Fruit fly (Drosophila melanogaster) whole organism, embryonic: ENCODE results near the gene Eig71Ec.

Experiments used
- ATbp ChIP-seq: fragments of 200-800 bp; sonication (Bioruptor generic); optimal IDR thresholded peaks from 2 replicates; lab custom pipeline; 2017; ENCODE audit warnings: missing biosample characterization, mild to moderate bottlenecking, missing genetic modification characterization, missing genetic modification reagents
- Ada2b ChIP-seq: fragments of 200-800 bp; sonication (Bioruptor generic); IDR thresholded peaks from 2 replicates; pipeline ENCODE4 v1.3.6; 2022; ENCODE audit warnings: missing biosample characterization, missing genetic modification characterization
- Antp ChIP-seq: fragments of 200-800 bp; sonication (Bioruptor generic); optimal IDR thresholded peaks from 3 replicates; lab custom pipeline; 2016; ENCODE audit warnings: missing biosample characterization, missing genetic modification characterization
- Bdp1 ChIP-seq: fragments of 200-800 bp; sonication (Bioruptor generic); optimal IDR thresholded peaks from 3 replicates; lab custom pipeline; 2016; ENCODE audit warnings: missing biosample characterization, missing genetic modification characterization
- CG10321 ChIP-seq: fragments of 200-800 bp; sonication (Bioruptor generic); IDR thresholded peaks from 2 replicates; pipeline ENCODE4 v1.3.6; 2022; ENCODE audit warnings: missing biosample characterization, missing genetic modification characterization
- CG12071 ChIP-seq: fragments of 200-800 bp; sonication (Bioruptor generic); optimal IDR thresholded peaks from 3 replicates; lab custom pipeline; 2018; ENCODE audit warnings: missing biosample characterization, mild to moderate bottlenecking, missing genetic modification characterization
- CG1233 ChIP-seq: fragments of 200-800 bp; sonication (Bioruptor generic); optimal IDR thresholded peaks from 4 replicates; lab custom pipeline; 2018; ENCODE audit warnings: missing biosample characterization, mild to moderate bottlenecking, missing genetic modification characterization
- CG12659 ChIP-seq: fragments of 200-800 bp; sonication (Bioruptor generic); optimal IDR thresholded peaks from 3 replicates; lab custom pipeline; 2017; ENCODE audit warnings: mild to moderate bottlenecking, missing biosample characterization, missing genetic modification reagents, missing genetic modification characterization
- CG13287 ChIP-seq: fragments of 200-800 bp; sonication (Bioruptor generic); IDR thresholded peaks from 2 replicates; pipeline ENCODE4 v1.3.6; 2022; ENCODE audit warnings: missing biosample characterization, missing genetic modification characterization; ENCODE audit not compliant: partially characterized antibody
- CG13775 ChIP-seq: fragments of 200-800 bp; sonication (Bioruptor generic); optimal IDR thresholded peaks from 3 replicates; lab custom pipeline; 2017; ENCODE audit warnings: missing biosample characterization, mild to moderate bottlenecking, missing genetic modification characterization
- CG13894 ChIP-seq: fragments of 200-800 bp; sonication (Bioruptor generic); optimal IDR thresholded peaks from 3 replicates; lab custom pipeline; 2018; ENCODE audit warnings: missing biosample characterization, mild to moderate bottlenecking, missing genetic modification characterization, moderate library complexity
- CG1602 ChIP-seq: fragments of 200-800 bp; sonication (Bioruptor generic); optimal IDR thresholded peaks from 3 replicates; lab custom pipeline; 2016; ENCODE audit warnings: missing biosample characterization, missing genetic modification characterization
- CG18262 ChIP-seq: fragments of 200-800 bp; optimal IDR thresholded peaks from 3 replicates; lab custom pipeline; 2019; ENCODE audit warnings: missing biosample characterization, mild to moderate bottlenecking, missing genetic modification characterization, moderate library complexity
- CG2678 ChIP-seq: fragments of 200-800 bp; sonication (Bioruptor generic); optimal IDR thresholded peaks from 3 replicates; lab custom pipeline; 2019; ENCODE audit warnings: missing biosample characterization, mild to moderate bottlenecking, missing genetic modification characterization, moderate library complexity
- CG31441 ChIP-seq: fragments of 200-800 bp; sonication (Bioruptor generic); IDR thresholded peaks from 2 replicates; pipeline ENCODE4 v1.3.6; 2022; ENCODE audit warnings: missing biosample characterization, missing genetic modification characterization
- CG32772 ChIP-seq: fragments of 200-800 bp; sonication (Bioruptor generic); IDR thresholded peaks from 2 replicates; pipeline ENCODE4 v1.3.6; 2022; ENCODE audit warnings: missing biosample characterization, missing genetic modification characterization
- CG34224 ChIP-seq: fragments of 200-800 bp; sonication (Bioruptor generic); IDR thresholded peaks from 3 replicates; pipeline ENCODE4 v1.3.6; 2022; ENCODE audit warnings: missing biosample characterization, missing genetic modification characterization; ENCODE audit not compliant: partially characterized antibody
- CG4360 ChIP-seq: fragments of 200-800 bp; sonication (Bioruptor generic); IDR thresholded peaks from 2 replicates; pipeline ENCODE4 v1.3.6; 2022; ENCODE audit warnings: missing biosample characterization, missing genetic modification characterization
- CG6765 ChIP-seq: fragments of 200-800 bp; sonication (Bioruptor generic); optimal IDR thresholded peaks from 3 replicates; lab custom pipeline; 2017; ENCODE audit warnings: missing biosample characterization, mild to moderate bottlenecking, missing genetic modification characterization
- CG7271 ChIP-seq: fragments of 200-800 bp; sonication (Bioruptor generic); optimal IDR thresholded peaks from 2 replicates; lab custom pipeline; 2018; ENCODE audit warnings: missing biosample characterization, mild to moderate bottlenecking, missing genetic modification characterization, moderate library complexity
- CG8924 ChIP-seq: fragments of 200-800 bp; optimal IDR thresholded peaks from 3 replicates; lab custom pipeline; 2019; ENCODE audit warnings: missing biosample characterization, mild to moderate bottlenecking, missing genetic modification characterization, moderate library complexity
- CG8944 ChIP-seq: fragments of 200-800 bp; sonication (Bioruptor generic); optimal IDR thresholded peaks from 3 replicates; lab custom pipeline; 2016; ENCODE audit warnings: missing biosample characterization, missing genetic modification characterization
- CTCF ChIP-seq: fragments of 200-800 bp; sonication (Bioruptor generic); optimal IDR thresholded peaks from 2 replicates; lab custom pipeline; 2017; ENCODE audit warnings: missing biosample characterization, mild to moderate bottlenecking, missing genetic modification characterization, moderate library complexity
- Doc2 ChIP-seq: fragments of 200-800 bp; sonication (Bioruptor generic); IDR thresholded peaks from 2 replicates; pipeline ENCODE4 v1.3.6; 2022; ENCODE audit warnings: missing biosample characterization, missing genetic modification characterization
- Drgx ChIP-seq: fragments of 200-800 bp; sonication (Bioruptor generic); IDR thresholded peaks from 2 replicates; pipeline ENCODE4 v1.3.6; 2022; ENCODE audit warnings: missing biosample characterization, missing genetic modification characterization
- HmgD ChIP-seq: fragments of 200-800 bp; sonication (Bioruptor generic); optimal IDR thresholded peaks from 3 replicates; lab custom pipeline; 2016; ENCODE audit warnings: missing biosample characterization, missing genetic modification characterization
- Hmr ChIP-seq: fragments of 200-800 bp; sonication (Bioruptor generic); optimal IDR thresholded peaks from 3 replicates; lab custom pipeline; 2017; ENCODE audit warnings: mild to moderate bottlenecking, missing biosample characterization, missing genetic modification reagents, missing genetic modification characterization
- Lpt ChIP-seq: fragments of >200 bp; optimal IDR thresholded peaks from 2 replicates; lab custom pipeline; 2018; ENCODE audit warnings: missing biosample characterization, missing genetic modification characterization
- Meics ChIP-seq: fragments of 200-800 bp; sonication (Bioruptor generic); optimal IDR thresholded peaks from 2 replicates; lab custom pipeline; 2017; ENCODE audit warnings: missing biosample characterization, mild to moderate bottlenecking, missing genetic modification characterization
- NFAT ChIP-seq: fragments of 200-800 bp; sonication (Bioruptor generic); IDR thresholded peaks from 2 replicates; pipeline ENCODE4 v1.3.6; 2022; ENCODE audit warnings: missing biosample characterization, missing genetic modification characterization
- Ptx1 ChIP-seq: fragments of 200-800 bp; sonication (Bioruptor generic); IDR thresholded peaks from 2 replicates; pipeline ENCODE4 v1.3.6; 2022; ENCODE audit warnings: missing biosample characterization, missing genetic modification characterization
- Rfx ChIP-seq: fragments of 200-800 bp; sonication (Bioruptor generic); IDR thresholded peaks from 2 replicates; pipeline ENCODE4 v1.3.6; 2022; ENCODE audit warnings: missing biosample characterization, missing genetic modification characterization
- TFAM ChIP-seq: fragments of 200-800 bp; sonication (Bioruptor generic); optimal IDR thresholded peaks from 2 replicates; lab custom pipeline; 2017; ENCODE audit warnings: missing biosample characterization, missing genetic modification characterization, inconsistent platforms
- gro ChIP-seq: fragments of 200-800 bp; sonication (Bioruptor generic); optimal IDR thresholded peaks from 2 replicates; lab custom pipeline; 2016; ENCODE audit warnings: missing biosample characterization, missing genetic modification characterization
- hth ChIP-seq: fragments of >200 bp; optimal IDR thresholded peaks from 2 replicates; lab custom pipeline; 2017; ENCODE audit warnings: inconsistent platforms
- jigr1 ChIP-seq: fragments of 200-800 bp; sonication (Bioruptor generic); IDR thresholded peaks from 3 replicates; pipeline ENCODE4 v1.3.6; 2022; ENCODE audit warnings: missing biosample characterization, missing genetic modification characterization
- ken ChIP-seq: fragments of 200-800 bp; sonication (Bioruptor generic); IDR thresholded peaks from 3 replicates; pipeline ENCODE4 v1.3.6; 2022; ENCODE audit warnings: missing biosample characterization, missing genetic modification characterization
- nom ChIP-seq: fragments of 200-800 bp; sonication (Bioruptor generic); optimal IDR thresholded peaks from 2 replicates; lab custom pipeline; 2017; ENCODE audit warnings: missing biosample characterization, missing genetic modification characterization, mild to moderate bottlenecking, moderate library complexity, missing genetic modification reagents
- org-1 ChIP-seq: fragments of 200-800 bp; sonication (Bioruptor generic); optimal IDR thresholded peaks from 2 replicates; lab custom pipeline; 2017; ENCODE audit warnings: missing biosample characterization, missing genetic modification characterization
- pfk ChIP-seq: fragments of 200-800 bp; sonication (Bioruptor generic); optimal IDR thresholded peaks from 2 replicates; lab custom pipeline; 2018; ENCODE audit warnings: missing biosample characterization, mild to moderate bottlenecking, missing genetic modification characterization, moderate library complexity
- repo ChIP-seq: fragments of 200-800 bp; sonication (Bioruptor generic); optimal IDR thresholded peaks from 2 replicates; lab custom pipeline; 2016; ENCODE audit warnings: missing biosample characterization, missing genetic modification characterization
- schlank ChIP-seq: fragments of 200-800 bp; sonication (Bioruptor generic); optimal IDR thresholded peaks from 2 replicates; lab custom pipeline; 2018; ENCODE audit warnings: missing biosample characterization, mild to moderate bottlenecking, missing genetic modification characterization
- sim ChIP-seq: fragments of 200-800 bp; sonication (Bioruptor generic); IDR thresholded peaks from 2 replicates; pipeline ENCODE4 v1.3.6; 2022; ENCODE audit warnings: missing biosample characterization, missing genetic modification characterization
- tll ChIP-seq, 2 experiments: fragments of 200-800 bp in 1 of 2; fragments of >200 bp in 1 of 2; sonication (Bioruptor generic) in 1 of 2; optimal IDR thresholded peaks; 2 replicates each; lab custom pipeline; 2017 to 2019; ENCODE audit warnings: missing biosample characterization in 2 of 2, missing genetic modification characterization in 2 of 2, mild to moderate bottlenecking in 1 of 2, moderate library complexity in 1 of 2
- tna ChIP-seq: fragments of 200-800 bp; sonication (Bioruptor generic); IDR thresholded peaks from 2 replicates; pipeline ENCODE4 v1.3.6; 2022; ENCODE audit warnings: missing biosample characterization, missing genetic modification characterization; ENCODE audit not compliant: partially characterized antibody
- trh ChIP-seq: fragments of 200-800 bp; sonication (Bioruptor generic); optimal IDR thresholded peaks from 2 replicates; lab custom pipeline; 2016; ENCODE audit warnings: missing biosample characterization, missing genetic modification characterization
- tx ChIP-seq: fragments of 200-800 bp; sonication (Bioruptor generic); optimal IDR thresholded peaks from 2 replicates; lab custom pipeline; 2016; ENCODE audit warnings: missing biosample characterization, missing genetic modification characterization
- unpg ChIP-seq: fragments of 200-800 bp; sonication (Bioruptor generic); optimal IDR thresholded peaks from 3 replicates; lab custom pipeline; 2018; ENCODE audit warnings: missing biosample characterization, mild to moderate bottlenecking, missing genetic modification characterization, moderate library complexity
- wek ChIP-seq: fragments of 200-800 bp; sonication (Bioruptor generic); optimal IDR thresholded peaks from 3 replicates; lab custom pipeline; 2018; ENCODE audit warnings: missing biosample characterization, mild to moderate bottlenecking, missing genetic modification characterization, moderate library complexity
- zfh1 ChIP-seq: fragments of 200-800 bp; sonication (Bioruptor generic); IDR thresholded peaks from 3 replicates; pipeline ENCODE4 v1.3.6; 2022; ENCODE audit warnings: missing biosample characterization, missing genetic modification characterization

Gene Eig71Ec

dm6 chr3L:15619626-15620247 is 32.3 kb downstream of the Eig71Ec start, which contains the start of gene Phs (continued):
- TF ChIP-seq CG32772 (GFP tag; lab: Robert Waterston, UW) (peak; percentile 64; the same call in 1 of the 2 replicates), zfh1 (GFP tag; lab: Robert Waterston, UW) (peak; percentile 93), schlank (tag; lab: Kevin White, UChicago) (peak; percentile 64), CG12071 (GFP tag; lab: Kevin White, UChicago) (peak; percentile 74), tll (GFP tag; optimal IDR thresholded peaks at IDR 0.05; lab: Kevin White, UChicago) (no peak), CG10321 (GFP tag; lab: Robert Waterston, UW) (0 out of 2 replicates have a peak, but pooled peaks have one; percentile 34), CG1233 (GFP tag; lab: Kevin White, UChicago) (peak; percentile 64), CG2678 (peak; percentile 38), nom (GFP tag; lab: Kevin White, UChicago) (peak; percentile 59), gro (GFP tag; lab: Kevin White, UChicago) (peak; percentile 88), CG7271 (tag; lab: Kevin White, UChicago) (peak; percentile 49), wek (peak; percentile 52), CG13287 (peak; percentile 69), Rfx (GFP tag; lab: Robert Waterston, UW) (peak; percentile 94), ken (GFP tag; lab: Robert Waterston, UW) (peak; percentile 94), Antp (GFP tag; lab: Kevin White, UChicago) (peak; percentile 93), Ptx1 (GFP tag; lab: Robert Waterston, UW) (peak; percentile 70), tx (peak; percentile 84), CG13775 (GFP tag; lab: Kevin White, UChicago) (peak; percentile 9), CG31441 (peak; percentile 46; the same call in 1 of the 2 replicates), hth (lab: Kevin White, UChicago) (no peak), Doc2 (GFP tag; lab: Robert Waterston, UW) (no peak), CTCF (GFP tag; lab: Kevin White, UChicago) (peak; percentile 11), repo (peak; percentile 86), sim (no peak), org-1 (GFP tag; lab: Kevin White, UChicago) (peak; percentile 70), NFAT (peak; percentile 96), CG4360 (GFP tag; lab: Robert Waterston, UW) (no peak), Meics (GFP tag; lab: Kevin White, UChicago) (peak; percentile 64), Ada2b (GFP tag; lab: Robert Waterston, UW) (no peak), Lpt (no peak), pfk (GFP tag; lab: Kevin White, UChicago) (peak; percentile 25), CG18262 (tag; lab: Kevin White, UChicago) (peak; percentile 38), CG6765 (GFP tag; lab: Kevin White, UChicago) (peak; percentile 45), unpg (GFP tag; lab: Kevin White, UChicago) (peak; percentile 43), Drgx (GFP tag; lab: Robert Waterston, UW) (peak; percentile 59), CG8944 (GFP tag; lab: Kevin White, UChicago) (peak; percentile 90), CG34224 (GFP tag; lab: Robert Waterston, UW) (0 out of 3 replicates have a peak, but pooled peaks have one; percentile 20), Hmr (GFP tag; lab: Kevin White, UChicago) (peak; percentile 87), CG13894 (tag; lab: Kevin White, UChicago) (peak; percentile 63), HmgD (GFP tag; lab: Kevin White, UChicago) (peak; percentile 95), jigr1 (no peak), Bdp1 (GFP tag; lab: Kevin White, UChicago) (peak; percentile 84), ATbp (peak; percentile 67), CG8924 (tag; lab: Kevin White, UChicago) (peak; percentile 38), trh (GFP tag; lab: Kevin White, UChicago) (peak; percentile 52), CG1602 (peak; percentile 60), CG12659 (GFP tag; lab: Kevin White, UChicago) (peak; percentile 83), TFAM (GFP tag; lab: Kevin White, UChicago) (no peak), tna (GFP tag; lab: Robert Waterston, UW) (no peak)
